Fruit fly (Drosophila melanogaster) whole organism, prepupa: ENCODE measurements around the gene Rab26.

ENCODE experiments used
- Blimp-1 ChIP-seq: fragments of 200-800 bp; sonication (Bioruptor generic); optimal IDR thresholded peaks from 3 replicates; lab custom pipeline; 2017; ENCODE audit warnings: missing biosample characterization, missing genetic modification characterization, mild to moderate bottlenecking, moderate library complexity, missing genetic modification reagents
- CG11294 ChIP-seq: fragments of 200-800 bp; sonication (Bioruptor generic); IDR thresholded peaks from 2 replicates; pipeline ENCODE4 v1.3.6; 2022; ENCODE audit warnings: missing biosample characterization, missing genetic modification characterization
- CG3032 ChIP-seq: fragments of 200-800 bp; optimal IDR thresholded peaks from 2 replicates; lab custom pipeline; 2019; ENCODE audit warnings: missing biosample characterization, mild to moderate bottlenecking, missing genetic modification characterization, moderate library complexity
- CG3919 ChIP-seq: fragments of 200-800 bp; sonication (Bioruptor generic); optimal IDR thresholded peaks from 3 replicates; lab custom pipeline; 2016; ENCODE audit warnings: missing biosample characterization, missing genetic modification characterization
- CG7368 ChIP-seq: fragments of 200-800 bp; sonication (Bioruptor generic); optimal IDR thresholded peaks from 3 replicates; lab custom pipeline; 2016; ENCODE audit warnings: missing biosample characterization, missing genetic modification characterization
- Ets96B ChIP-seq: fragments of 200-800 bp; optimal IDR thresholded peaks from 2 replicates; lab custom pipeline; 2019; ENCODE audit warnings: missing biosample characterization, mild to moderate bottlenecking, missing genetic modification characterization, moderate library complexity
- Hr39 ChIP-seq: fragments of 200-800 bp; sonication (Bioruptor generic); optimal IDR thresholded peaks from 2 replicates; lab custom pipeline; 2016; ENCODE audit warnings: missing biosample characterization, missing genetic modification characterization
- Sox14 ChIP-seq: fragments of 200-800 bp; sonication (Bioruptor generic); optimal IDR thresholded peaks from 3 replicates; lab custom pipeline; 2016; ENCODE audit warnings: missing biosample characterization, missing genetic modification characterization
- spab ChIP-seq: fragments of 200-800 bp; sonication (Bioruptor generic); optimal IDR thresholded peaks from 2 replicates; lab custom pipeline; 2017; ENCODE audit warnings: missing biosample characterization, mild to moderate bottlenecking, missing genetic modification characterization, missing genetic modification reagents
- vri ChIP-seq: fragments of 200-800 bp; sonication (Bioruptor generic); optimal IDR thresholded peaks from 3 replicates; lab custom pipeline; 2016; ENCODE audit warnings: missing biosample characterization, mild to moderate bottlenecking, missing genetic modification characterization

DNA sequence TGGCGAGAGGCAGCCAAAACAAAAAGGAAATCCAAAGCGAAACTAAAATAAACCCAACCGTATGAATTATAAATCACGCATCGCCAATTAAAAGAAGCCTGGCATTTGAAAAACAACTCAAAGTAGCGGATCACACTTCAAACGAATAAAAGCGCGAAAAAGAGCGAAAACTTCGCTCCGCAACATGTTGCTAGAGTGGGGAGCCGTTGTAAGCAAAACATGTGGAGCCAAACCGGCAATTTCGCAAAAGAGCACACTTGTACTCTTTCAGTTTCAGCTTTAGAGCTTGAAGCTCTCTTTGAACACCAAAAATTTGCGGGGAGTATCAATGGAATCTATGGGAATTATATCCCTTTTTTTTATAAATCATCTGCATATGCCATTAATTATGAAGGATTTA lies 63.2 kb downstream of the Rab26 start:
- TF ChIP-seq Hr39 (GFP tag; lab: Kevin White, UChicago) (no peak), CG3919 (no peak), Blimp-1 (GFP tag; lab: Kevin White, UChicago) (no peak), Ets96B (tag; lab: Kevin White, UChicago) (no peak), CG3032 (no peak), spab (GFP tag; lab: Kevin White, UChicago) (no peak), Sox14 (GFP tag; lab: Kevin White, UChicago) (no peak), CG7368 (GFP tag; lab: Kevin White, UChicago) (no peak), vri (GFP tag; lab: Kevin White, UChicago) (no peak), CG11294 (GFP tag; lab: Robert Waterston, UW) (no peak)
